Fruit fly (Drosophila melanogaster) whole organism, adult: ENCODE data around the gene CG42784.

Experiments used
- CG11617 ChIP-seq: fragments of 200-800 bp; sonication (Bioruptor generic); optimal IDR thresholded peaks from 2 replicates; lab custom pipeline; 2017; ENCODE audit warnings: mild to moderate bottlenecking, missing biosample characterization, missing genetic modification reagents, missing genetic modification characterization
- CG12768 ChIP-seq: fragments of 200-800 bp; sonication (Bioruptor generic); optimal IDR thresholded peaks from 2 replicates; lab custom pipeline; 2017; ENCODE audit warnings: missing biosample characterization, missing genetic modification characterization, mild to moderate bottlenecking, moderate library complexity, missing genetic modification reagents
- CG14711 ChIP-seq: fragments of 200-800 bp; sonication (Bioruptor generic); optimal IDR thresholded peaks from 2 replicates; lab custom pipeline; 2018; ENCODE audit warnings: missing biosample characterization, mild to moderate bottlenecking, missing genetic modification characterization, moderate library complexity
- CG1620 ChIP-seq: fragments of 200-800 bp; sonication (Bioruptor generic); optimal IDR thresholded peaks from 2 replicates; lab custom pipeline; 2016; ENCODE audit warnings: missing biosample characterization, missing genetic modification characterization
- CG33017 ChIP-seq: fragments of 200-800 bp; sonication (Bioruptor generic); optimal IDR thresholded peaks from 2 replicates; lab custom pipeline; 2018; ENCODE audit warnings: missing biosample characterization, mild to moderate bottlenecking, missing genetic modification characterization, moderate library complexity
- CG5204 ChIP-seq: fragments of 200-800 bp; sonication (Bioruptor generic); optimal IDR thresholded peaks from 2 replicates; lab custom pipeline; 2016; ENCODE audit warnings: missing biosample characterization, missing genetic modification characterization
- CG7045 ChIP-seq: fragments of 200-800 bp; sonication (Bioruptor generic); optimal IDR thresholded peaks from 2 replicates; lab custom pipeline; 2017; ENCODE audit warnings: missing biosample characterization, mild to moderate bottlenecking, missing genetic modification characterization
- CG7101 ChIP-seq: fragments of 200-800 bp; sonication (Bioruptor generic); optimal IDR thresholded peaks from 2 replicates; lab custom pipeline; 2018; ENCODE audit warnings: missing biosample characterization, mild to moderate bottlenecking, missing genetic modification characterization, moderate library complexity
- Clk ChIP-seq: fragments of 200-800 bp; sonication (Bioruptor generic); optimal IDR thresholded peaks from 2 replicates; lab custom pipeline; 2017; ENCODE audit warnings: missing biosample characterization, missing genetic modification characterization
- Crg-1 ChIP-seq: fragments of 200-800 bp; sonication (Bioruptor generic); optimal IDR thresholded peaks from 2 replicates; lab custom pipeline; 2016; ENCODE audit warnings: missing biosample characterization, missing genetic modification characterization
- Hr96 ChIP-seq: fragments of 200-800 bp; sonication (Bioruptor generic); optimal IDR thresholded peaks from 2 replicates; lab custom pipeline; 2016; ENCODE audit warnings: missing biosample characterization, missing genetic modification characterization
- Mnt ChIP-seq: fragments of 200-800 bp; sonication (Bioruptor generic); optimal IDR thresholded peaks from 2 replicates; lab custom pipeline; 2016; ENCODE audit warnings: missing biosample characterization, mild to moderate bottlenecking, missing genetic modification characterization
- bab1 ChIP-seq: fragments of 200-800 bp; sonication (Bioruptor generic); optimal IDR thresholded peaks from 3 replicates; lab custom pipeline; 2019; ENCODE audit warnings: missing biosample characterization, mild to moderate bottlenecking, missing genetic modification characterization, moderate library complexity
- cic ChIP-seq: fragments of 200-800 bp; sonication (Bioruptor generic); optimal IDR thresholded peaks from 2 replicates; lab custom pipeline; 2017; ENCODE audit warnings: missing biosample characterization, mild to moderate bottlenecking, missing genetic modification characterization, moderate library complexity
- cnc ChIP-seq, 2 experiments: fragments of >200 bp; optimal IDR thresholded peaks; 2 replicates each; lab custom pipeline; 2017
- kay ChIP-seq: fragments of 200-800 bp; sonication (Bioruptor generic); peaks from one replicate; lab custom pipeline; 2016; ENCODE audit warnings: missing biosample characterization, missing genetic modification characterization, borderline replicate concordance
- ovo ChIP-seq: fragments of 200-800 bp; sonication (Bioruptor generic); optimal IDR thresholded peaks from 2 replicates; lab custom pipeline; 2016; ENCODE audit warnings: missing biosample characterization, missing genetic modification characterization
- pad ChIP-seq: fragments of 200-800 bp; sonication (Bioruptor generic); optimal IDR thresholded peaks from 3 replicates; lab custom pipeline; 2017; ENCODE audit warnings: missing biosample characterization, missing genetic modification characterization, mild to moderate bottlenecking, moderate library complexity, missing genetic modification reagents
- tj ChIP-seq: fragments of 200-800 bp; sonication (Bioruptor generic); optimal IDR thresholded peaks from 3 replicates; lab custom pipeline; 2017; ENCODE audit warnings: missing biosample characterization, mild to moderate bottlenecking, missing genetic modification characterization, moderate library complexity
- toe ChIP-seq: fragments of 200-800 bp; sonication (Bioruptor generic); optimal IDR thresholded peaks from 2 replicates; lab custom pipeline; 2016; ENCODE audit warnings: missing biosample characterization, missing genetic modification characterization

Gene CG42784

dm6 chr2L:13411566-13411965, 3.7 kb upstream of the CG42784 start, which contains the start of gene Vm34Ca:
TSS of gene Vm34Ca (minus strand) at chr2L:13411631.
- no peak for TF ChIP-seq CG5204
- TF ChIP-seq tj (GFP tag; lab: Kevin White, UChicago), result peak; percentile 99
- TF ChIP-seq CG33017, result no peak
- TF ChIP-seq bab1, result peak; percentile 49
- TF ChIP-seq Clk (GFP tag; lab: Kevin White, UChicago), result no peak

- TF ChIP-seq Mnt (no peak), CG14711 (no peak), ovo (GFP tag; lab: Kevin White, UChicago) (no peak), CG12768 (GFP tag; lab: Kevin White, UChicago) (no peak), cic (no peak), Crg-1 (GFP tag; lab: Kevin White, UChicago) (no peak), CG7101 (tag; lab: Kevin White, UChicago) (no peak), CG1620 (GFP tag; lab: Kevin White, UChicago) (no peak), CG7045 (no peak), toe (GFP tag; lab: Kevin White, UChicago) (no peak), Clk (GFP tag; lab: Kevin White, UChicago) (no peak), Hr96 (GFP tag; lab: Kevin White, UChicago) (no peak), pad (GFP tag; lab: Kevin White, UChicago) (no peak), tj (GFP tag; lab: Kevin White, UChicago) (no peak), CG33017 (no peak), kay (GFP tag; lab: Kevin White, UChicago) (no peak), cnc (optimal IDR thresholded peaks at IDR 0.05; lab: Kevin White, UChicago) (no peak), CG5204 (no peak), CG11617 (GFP tag; lab: Kevin White, UChicago) (no peak)
Observed at dm6 chr2L:13412219-13412618, 3.0 kb upstream of the CG42784 start, which contains the start of gene Flad2. TSS of gene Flad2 (plus strand) at chr2L:13412519.

dm6 chr2L:13430919-13431502, 15.8 kb downstream of the CG42784 start:
- TF ChIP-seq CG7045, result no peak
- TF ChIP-seq cic, result no peak
- no peak for TF ChIP-seq Crg-1 (GFP tag; lab: Kevin White, UChicago)
- no peak for TF ChIP-seq CG14711
- TF ChIP-seq CG11617 (GFP tag; lab: Kevin White, UChicago), result no peak
- TF ChIP-seq toe (GFP tag; lab: Kevin White, UChicago), result no peak
- TF ChIP-seq bab1, result no peak
- no peak for TF ChIP-seq kay (GFP tag; lab: Kevin White, UChicago)
- TF ChIP-seq Hr96 (GFP tag; lab: Kevin White, UChicago), result no peak

dm6 chr2L:13434795-13435634, 19.8 kb downstream of the CG42784 start, which contains the start of gene Tehao:
TSS of gene Tehao (plus strand) at chr2L:13435622.
- no peak for TF ChIP-seq Mnt
- no peak for TF ChIP-seq pad (GFP tag; lab: Kevin White, UChicago)
- TF ChIP-seq kay (GFP tag; lab: Kevin White, UChicago), result peak; percentile 80
- TF ChIP-seq toe (GFP tag; lab: Kevin White, UChicago), result no peak
- TF ChIP-seq bab1, result no peak

- peak; percentile 30 for TF ChIP-seq Mnt
- TF ChIP-seq kay (GFP tag; lab: Kevin White, UChicago), result peak; percentile 83
- TF ChIP-seq ovo (GFP tag; lab: Kevin White, UChicago), result no peak
- peak; percentile 25 for TF ChIP-seq cic
Observed at dm6 chr2L:13436791-13437190, 21.6 kb downstream of the CG42784 start.

- TF ChIP-seq CG14711 (peak; percentile 32), CG7045 (peak; percentile 16), cnc (optimal IDR thresholded peaks at IDR 0.05; lab: Kevin White, UChicago) (no peak), CG7101 (tag; lab: Kevin White, UChicago) (peak; percentile 17), pad (GFP tag; lab: Kevin White, UChicago) (peak; percentile 41), bab1 (peak; percentile 29), Hr96 (GFP tag; lab: Kevin White, UChicago) (peak; percentile 14), Mnt (no peak), Clk (GFP tag; lab: Kevin White, UChicago) (peak; percentile 2), kay (GFP tag; lab: Kevin White, UChicago) (no peak), ovo (GFP tag; lab: Kevin White, UChicago) (peak; percentile 59), CG11617 (GFP tag; lab: Kevin White, UChicago) (no peak), cic (no peak), CG1620 (GFP tag; lab: Kevin White, UChicago) (peak; percentile 44), tj (GFP tag; lab: Kevin White, UChicago) (no peak), CG12768 (GFP tag; lab: Kevin White, UChicago) (peak; percentile 42), toe (GFP tag; lab: Kevin White, UChicago) (no peak)
Observed at dm6 chr2L:13445249-13445846, 30.1 kb downstream of the CG42784 start, which contains the start of gene Hacd2. TSS of gene Hacd2 (minus strand) at chr2L:13445651.
